Worm (Caenorhabditis elegans) whole organism, L1 larva: ENCODE measurements around the gene nhr-251.

Source experiments
- aly-2 ChIP-seq: fragments of 150-350 bp; optimal IDR thresholded peaks from 2 replicates; lab custom pipeline; 2014; ENCODE audit warnings: missing biosample characterization, missing genetic modification characterization
- ceh-8 ChIP-seq: fragments of 200-800 bp; sonication (Bioruptor generic); optimal IDR thresholded peaks from 2 replicates; lab custom pipeline; 2018; ENCODE audit warnings: mild to moderate bottlenecking, missing genetic modification characterization, moderate library complexity, missing compliant biosample characterization
- grh-1 ChIP-seq: fragments of 200-800 bp; sonication (Bioruptor generic); IDR thresholded peaks from 2 replicates; pipeline ENCODE4 v1.3.6; 2022; ENCODE audit warnings: missing genetic modification reagents, missing genetic modification characterization, missing compliant biosample characterization
- lin-15B ChIP-seq: fragments of 150-350 bp; sonication (generic microtip); optimal IDR thresholded peaks from 3 replicates; lab custom pipeline; 2014; ENCODE audit warnings: missing biosample characterization, missing genetic modification characterization
- nhr-237 ChIP-seq: fragments of 150-350 bp; optimal IDR thresholded peaks from 2 replicates; lab custom pipeline; 2014; ENCODE audit warnings: missing biosample characterization, missing genetic modification characterization
- nhr-77 ChIP-seq: fragments of 150-350 bp; optimal IDR thresholded peaks from 2 replicates; lab custom pipeline; 2014; ENCODE audit warnings: missing biosample characterization, missing genetic modification characterization
- snu-23 ChIP-seq: sonication (generic microtip); optimal IDR thresholded peaks from 2 replicates; lab custom pipeline; 2016; ENCODE audit warnings: missing genetic modification characterization, missing compliant biosample characterization
- unc-62 ChIP-seq: fragments of 150-350 bp; optimal IDR thresholded peaks from 2 replicates; lab custom pipeline; 2014; ENCODE audit warnings: missing biosample characterization, missing genetic modification reagents, missing genetic modification characterization
- vab-15 ChIP-seq: sonication (generic microtip); optimal IDR thresholded peaks from 2 replicates; lab custom pipeline; 2017; ENCODE audit warnings: missing genotype, mild to moderate bottlenecking, missing genetic modification characterization, missing compliant biosample characterization

- TF ChIP-seq nhr-237 (tag; lab: Kevin White, UChicago) (no peak), nhr-77 (tag; lab: Kevin White, UChicago) (no peak), unc-62 (GFP tag; lab: Kevin White, UChicago) (no peak), snu-23 (GFP tag; lab: Kevin White, UChicago) (no peak), ceh-8 (GFP tag; lab: Kevin White, UChicago) (no peak), vab-15 (no peak), grh-1 (GFP tag; lab: Robert Waterston, UW) (no peak), aly-2 (tag; lab: Kevin White, UChicago) (no peak), lin-15B (tag; lab: Kevin White, UChicago) (no peak)
Observed at ce11 chrV:610217-610616, 9.9 kb downstream of the nhr-251 start, which contains the start of gene nhr-90.
